Worm (Caenorhabditis elegans): ENCODE data around the gene R01E6.7.

DNA sequence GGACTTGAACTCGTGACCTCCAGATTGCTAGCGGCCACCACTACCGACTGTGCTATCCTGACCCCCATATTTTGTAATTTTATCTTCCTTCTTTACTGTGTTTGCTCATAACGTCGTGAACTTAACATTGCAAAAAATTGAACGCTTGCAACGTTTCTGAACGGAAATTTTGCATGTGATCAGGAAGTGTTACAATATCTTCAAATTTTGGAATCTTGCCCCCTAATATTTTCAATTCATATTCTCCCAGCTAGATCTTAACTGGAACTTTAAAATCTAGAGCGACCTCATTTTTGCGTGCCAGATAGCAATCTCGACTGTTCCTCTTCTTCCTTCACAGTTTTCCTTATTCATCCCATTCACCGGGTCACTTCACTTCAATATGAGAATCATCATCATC, 12.1 kb upstream of the R01E6.7 start, which contains the start of gene F54B11.10:
- TF ChIP-seq nhr-28 (tag; optimal IDR thresholded peaks at IDR 0.05) (no peak), mep-1 (tag; optimal IDR thresholded peaks at IDR 0.05) (no peak), nhr-11 (tag; optimal IDR thresholded peaks at IDR 0.05) (no peak), pqm-1 (tag; optimal IDR thresholded peaks at IDR 0.05) (no peak), jun-1 (tag; optimal IDR thresholded peaks at IDR 0.05) (no peak)
